Worm (Caenorhabditis elegans) whole organism, young adult: Measurements from ENCODE around the gene C26B2.8.

ENCODE experiments used
- ama-1 ChIP-seq, 3 experiments: fragments of 150-350 bp in 1 of 3; sonication (generic microtip) in 2 of 3; optimal IDR thresholded peaks; 2 replicates each; lab custom pipeline; 2014 to 2018; ENCODE audit warnings: missing biosample characterization in 2 of 3, missing genetic modification characterization in 2 of 3, missing genetic modification reagents in 2 of 3
- cebp-1 ChIP-seq, 2 experiments: fragments of 200-800 bp in 1 of 2; sonication (Bioruptor generic) in 1 of 2; sonication (generic microtip) in 1 of 2; IDR thresholded peaks in 1 of 2; optimal IDR thresholded peaks in 1 of 2; 2 replicates each; pipeline versions ENCODE4 v1.3.6 to Lab custom; 2017 to 2022; ENCODE audit warnings: missing compliant biosample characterization in 2 of 2, missing genetic modification characterization in 2 of 2, mild to moderate bottlenecking in 1 of 2, missing genetic modification reagents in 1 of 2, moderate library complexity in 1 of 2
- nhr-27 ChIP-seq: fragments of 200-800 bp; sonication (Bioruptor generic); optimal IDR thresholded peaks from 2 replicates; lab custom pipeline; 2018; ENCODE audit warnings: mild to moderate bottlenecking, missing genetic modification characterization, moderate library complexity, missing compliant biosample characterization
- nhr-80 ChIP-seq: sonication (generic microtip); optimal IDR thresholded peaks from 2 replicates; lab custom pipeline; 2016; ENCODE audit warnings: missing genetic modification characterization, missing compliant biosample characterization

- TF ChIP-seq ama-1 (optimal IDR thresholded peaks at IDR 0.05; lab: Kevin White, UChicago) (no peak), ama-1 (GFP tag; optimal IDR thresholded peaks at IDR 0.05; lab: Kevin White, UChicago) (no peak), cebp-1 (GFP tag; IDR thresholded peaks at IDR 0.05; lab: Robert Waterston, UW) (no peak), cebp-1 (tag; optimal IDR thresholded peaks at IDR 0.05; lab: Kevin White, UChicago) (peak; percentile 50), nhr-27 (tag; lab: Kevin White, UChicago) (no peak), nhr-80 (tag; lab: Kevin White, UChicago) (no peak)
Observed at ce11 chrIV:7983728-7984346, 30.1 kb upstream of the C26B2.8 start.
